Fruit fly (Drosophila melanogaster) whole organism, embryonic: ENCODE measurements around the gene CG13097.

Experiments
- Antp ChIP-seq: fragments of 200-800 bp; sonication (Bioruptor generic); optimal IDR thresholded peaks from 3 replicates; lab custom pipeline; 2016; ENCODE audit warnings: missing biosample characterization, missing genetic modification characterization
- B-H2 ChIP-seq: fragments of 200-800 bp; sonication (Bioruptor generic); optimal IDR thresholded peaks from 2 replicates; lab custom pipeline; 2018; ENCODE audit warnings: missing biosample characterization, mild to moderate bottlenecking, missing genetic modification characterization
- C15 ChIP-seq: fragments of 200-800 bp; sonication (Bioruptor generic); IDR thresholded peaks from 3 replicates; pipeline ENCODE4 v1.3.6; 2022; ENCODE audit warnings: missing biosample characterization, missing genetic modification characterization
- CG12071 ChIP-seq: fragments of 200-800 bp; sonication (Bioruptor generic); optimal IDR thresholded peaks from 3 replicates; lab custom pipeline; 2018; ENCODE audit warnings: missing biosample characterization, mild to moderate bottlenecking, missing genetic modification characterization
- CG1233 ChIP-seq: fragments of 200-800 bp; sonication (Bioruptor generic); optimal IDR thresholded peaks from 4 replicates; lab custom pipeline; 2018; ENCODE audit warnings: missing biosample characterization, mild to moderate bottlenecking, missing genetic modification characterization
- CG13123 ChIP-seq: fragments of 200-800 bp; sonication (Bioruptor generic); optimal IDR thresholded peaks from 2 replicates; lab custom pipeline; 2016; ENCODE audit warnings: missing biosample characterization, missing genetic modification characterization
- CG13296 ChIP-seq: fragments of 200-800 bp; sonication (Bioruptor generic); optimal IDR thresholded peaks from 3 replicates; lab custom pipeline; 2018; ENCODE audit warnings: missing biosample characterization, mild to moderate bottlenecking, missing genetic modification characterization
- CG14710 ChIP-seq: fragments of 200-800 bp; sonication (Bioruptor generic); optimal IDR thresholded peaks from 3 replicates; lab custom pipeline; 2019; ENCODE audit warnings: missing biosample characterization, mild to moderate bottlenecking, missing genetic modification characterization, moderate library complexity
- CG14860 ChIP-seq: fragments of 200-800 bp; sonication (Bioruptor generic); IDR thresholded peaks from 3 replicates; pipeline ENCODE4 v1.3.6; 2022; ENCODE audit warnings: missing biosample characterization, missing genetic modification characterization; ENCODE audit not compliant: partially characterized antibody
- CG15601 ChIP-seq: fragments of 200-800 bp; sonication (Bioruptor generic); optimal IDR thresholded peaks from 3 replicates; lab custom pipeline; 2019; ENCODE audit warnings: missing biosample characterization, mild to moderate bottlenecking, missing genetic modification characterization, moderate library complexity
- CG1647 ChIP-seq: fragments of 200-800 bp; sonication (Bioruptor generic); optimal IDR thresholded peaks from 3 replicates; lab custom pipeline; 2016; ENCODE audit warnings: missing biosample characterization, missing genetic modification characterization
- CG17186 ChIP-seq: fragments of 200-800 bp; sonication (Bioruptor generic); optimal IDR thresholded peaks from 3 replicates; lab custom pipeline; 2017; ENCODE audit warnings: missing biosample characterization, missing genetic modification reagents, missing genetic modification characterization
- CG17612 ChIP-seq: fragments of 200-800 bp; sonication (Bioruptor generic); IDR thresholded peaks from 2 replicates; pipeline ENCODE4 v1.3.6; 2022; ENCODE audit warnings: missing biosample characterization, missing genetic modification characterization
- CG30431 ChIP-seq: fragments of 200-800 bp; sonication (Bioruptor generic); optimal IDR thresholded peaks from 2 replicates; lab custom pipeline; 2017; ENCODE audit warnings: missing biosample characterization, missing genetic modification characterization
- CG3065 ChIP-seq: fragments of 200-800 bp; sonication (Bioruptor generic); optimal IDR thresholded peaks from 2 replicates; lab custom pipeline; 2016; ENCODE audit warnings: missing biosample characterization, missing genetic modification characterization
- CG4424 ChIP-seq: fragments of 200-800 bp; sonication (Bioruptor generic); optimal IDR thresholded peaks from 3 replicates; lab custom pipeline; 2016; ENCODE audit warnings: missing biosample characterization, missing genetic modification characterization
- CG8359 ChIP-seq: fragments of 200-800 bp; sonication (Bioruptor generic); optimal IDR thresholded peaks from 2 replicates; lab custom pipeline; 2017; ENCODE audit warnings: missing biosample characterization, mild to moderate bottlenecking, missing genetic modification characterization, borderline replicate concordance
- CG9932 ChIP-seq: fragments of 200-800 bp; sonication (Bioruptor generic); IDR thresholded peaks from 2 replicates; pipeline ENCODE4 v1.3.6; 2022; ENCODE audit warnings: missing biosample characterization, missing genetic modification characterization
- CTCF ChIP-seq: fragments of 200-800 bp; sonication (Bioruptor generic); optimal IDR thresholded peaks from 2 replicates; lab custom pipeline; 2017; ENCODE audit warnings: missing biosample characterization, mild to moderate bottlenecking, missing genetic modification characterization, moderate library complexity
- D ChIP-seq, 2 experiments: fragments of 200-800 bp in 1 of 2; fragments of >200 bp in 1 of 2; sonication (Bioruptor generic) in 1 of 2; optimal IDR thresholded peaks; 2 replicates in 1 of 2; 3 replicates in 1 of 2; lab custom pipeline; 2017; ENCODE audit warnings: mild to moderate bottlenecking in 1 of 2, missing biosample characterization in 1 of 2, missing genetic modification characterization in 1 of 2, missing genetic modification reagents in 1 of 2
- Dll ChIP-seq: fragments of 200-800 bp; sonication (Bioruptor generic); IDR thresholded peaks from 4 replicates; pipeline ENCODE4 v1.3.6; 2022; ENCODE audit warnings: missing biosample characterization, missing genetic modification characterization; ENCODE audit not compliant: partially characterized antibody
- Dp ChIP-seq: fragments of 200-800 bp; sonication (Bioruptor generic); optimal IDR thresholded peaks from 2 replicates; lab custom pipeline; 2018; ENCODE audit warnings: missing biosample characterization, mild to moderate bottlenecking, missing genetic modification characterization, moderate library complexity
- Elba2 ChIP-seq: fragments of 200-800 bp; sonication (Bioruptor generic); optimal IDR thresholded peaks from 3 replicates; lab custom pipeline; 2016; ENCODE audit warnings: missing biosample characterization, missing genetic modification characterization
- Hr3 ChIP-seq: fragments of 200-800 bp; sonication (Bioruptor generic); optimal IDR thresholded peaks from 3 replicates; lab custom pipeline; 2016; ENCODE audit warnings: missing biosample characterization, missing genetic modification characterization
- Kr ChIP-seq: fragments of 200-800 bp; sonication (Bioruptor generic); optimal IDR thresholded peaks from 2 replicates; lab custom pipeline; 2017; ENCODE audit warnings: missing biosample characterization, mild to moderate bottlenecking, missing genetic modification characterization
- Meics ChIP-seq: fragments of 200-800 bp; sonication (Bioruptor generic); optimal IDR thresholded peaks from 2 replicates; lab custom pipeline; 2017; ENCODE audit warnings: missing biosample characterization, mild to moderate bottlenecking, missing genetic modification characterization
- Mes4 ChIP-seq: fragments of 200-800 bp; sonication (Bioruptor generic); optimal IDR thresholded peaks from 2 replicates; lab custom pipeline; 2016; ENCODE audit warnings: missing biosample characterization, missing genetic modification characterization
- Myb ChIP-seq: fragments of 200-800 bp; sonication (Bioruptor generic); optimal IDR thresholded peaks from 2 replicates; lab custom pipeline; 2016; ENCODE audit warnings: missing biosample characterization, missing genetic modification characterization
- Nf-YA ChIP-seq: fragments of 200-800 bp; sonication (Bioruptor generic); IDR thresholded peaks from 2 replicates; pipeline ENCODE4 v1.3.6; 2022; ENCODE audit warnings: missing biosample characterization, missing genetic modification characterization
- Ravus ChIP-seq: fragments of 200-800 bp; sonication (Bioruptor generic); IDR thresholded peaks from 2 replicates; pipeline ENCODE4 v1.3.6; 2022; ENCODE audit warnings: missing biosample characterization, missing genetic modification characterization
- Rx ChIP-seq: fragments of 200-800 bp; sonication (Bioruptor generic); IDR thresholded peaks from 2 replicates; pipeline ENCODE4 v1.3.6; 2022; ENCODE audit warnings: missing biosample characterization, missing genetic modification characterization
- Stat92E ChIP-seq, 3 experiments: fragments of >200 bp in 2 of 3; fragments of 200-800 bp in 1 of 3; sonication (Bioruptor generic) in 1 of 3; optimal IDR thresholded peaks; 2 replicates each; lab custom pipeline; 2017 to 2019; ENCODE audit warnings: missing biosample characterization in 3 of 3, missing genetic modification characterization in 3 of 3, mild to moderate bottlenecking in 1 of 3, moderate library complexity in 1 of 3
- Usf ChIP-seq: fragments of 200-800 bp; sonication (Bioruptor generic); optimal IDR thresholded peaks from 2 replicates; lab custom pipeline; 2017; ENCODE audit warnings: missing genotype, missing biosample characterization, missing genetic modification characterization
- ap ChIP-seq: fragments of 200-800 bp; sonication (Bioruptor generic); IDR thresholded peaks from 2 replicates; pipeline ENCODE4 v1.3.6; 2022; ENCODE audit warnings: missing biosample characterization, missing genetic modification characterization
- ci ChIP-seq: fragments of 200-800 bp; sonication (Bioruptor generic); IDR thresholded peaks from 3 replicates; pipeline ENCODE4 v1.3.6; 2022; ENCODE audit warnings: missing biosample characterization, missing genetic modification characterization
- dm ChIP-seq: fragments of 200-800 bp; sonication (Bioruptor generic); optimal IDR thresholded peaks from 3 replicates; lab custom pipeline; 2016; ENCODE audit warnings: missing biosample characterization, missing genetic modification characterization
- esg ChIP-seq: fragments of 200-800 bp; sonication (Bioruptor generic); conservative IDR thresholded peaks from 2 replicates; pipeline ENCODE4 v1.3.6; 2022; ENCODE audit warnings: missing biosample characterization, missing genetic modification characterization
- exex ChIP-seq: fragments of 200-800 bp; sonication (Bioruptor generic); optimal IDR thresholded peaks from 4 replicates; lab custom pipeline; 2018; ENCODE audit warnings: missing biosample characterization, mild to moderate bottlenecking, missing genetic modification characterization, moderate library complexity
- fu2 ChIP-seq: fragments of 200-800 bp; sonication (Bioruptor generic); optimal IDR thresholded peaks from 2 replicates; lab custom pipeline; 2016; ENCODE audit warnings: missing biosample characterization, missing genetic modification characterization
- grau ChIP-seq: fragments of 200-800 bp; optimal IDR thresholded peaks from 3 replicates; lab custom pipeline; 2019; ENCODE audit warnings: missing biosample characterization, mild to moderate bottlenecking, missing genetic modification characterization, moderate library complexity
- grn ChIP-seq: fragments of 200-800 bp; sonication (Bioruptor generic); optimal IDR thresholded peaks from 3 replicates; lab custom pipeline; 2017; ENCODE audit warnings: missing biosample characterization, missing genetic modification characterization
- ham ChIP-seq: fragments of 200-800 bp; sonication (Bioruptor generic); IDR thresholded peaks from 2 replicates; pipeline ENCODE4 v1.3.6; 2022; ENCODE audit warnings: missing biosample characterization, missing genetic modification characterization
- jing ChIP-seq: fragments of 200-800 bp; sonication (Bioruptor generic); optimal IDR thresholded peaks from 2 replicates; lab custom pipeline; 2018; ENCODE audit warnings: missing biosample characterization, mild to moderate bottlenecking, missing genetic modification characterization
- jumu ChIP-seq: fragments of 200-800 bp; sonication (Bioruptor generic); optimal IDR thresholded peaks from 3 replicates; lab custom pipeline; 2016; ENCODE audit warnings: missing biosample characterization, missing genetic modification characterization
- kni ChIP-seq: fragments of 200-800 bp; sonication (Bioruptor generic); optimal IDR thresholded peaks from 3 replicates; lab custom pipeline; 2017; ENCODE audit warnings: mild to moderate bottlenecking, missing biosample characterization, missing genetic modification reagents, missing genetic modification characterization
- lab ChIP-seq: fragments of 200-800 bp; sonication (Bioruptor generic); optimal IDR thresholded peaks from 3 replicates; lab custom pipeline; 2017; ENCODE audit warnings: missing biosample characterization, missing genetic modification characterization, mild to moderate bottlenecking, moderate library complexity, missing genetic modification reagents
- nerfin-2 ChIP-seq: fragments of 200-800 bp; sonication (Bioruptor generic); IDR thresholded peaks from 2 replicates; pipeline ENCODE4 v1.3.6; 2022; ENCODE audit warnings: missing biosample characterization, missing genetic modification characterization; ENCODE audit not compliant: partially characterized antibody
- otp ChIP-seq: fragments of 200-800 bp; sonication (Bioruptor generic); IDR thresholded peaks from 3 replicates; pipeline ENCODE4, ENCODE4 v1.3.6; 2022; ENCODE audit warnings: missing biosample characterization, missing genetic modification characterization
- pfk ChIP-seq: fragments of 200-800 bp; sonication (Bioruptor generic); optimal IDR thresholded peaks from 2 replicates; lab custom pipeline; 2018; ENCODE audit warnings: missing biosample characterization, mild to moderate bottlenecking, missing genetic modification characterization, moderate library complexity
- stc ChIP-seq: fragments of 200-800 bp; sonication (Bioruptor generic); IDR thresholded peaks from 2 replicates; pipeline ENCODE4 v1.3.6; 2022; ENCODE audit warnings: missing biosample characterization, missing genetic modification characterization
- wdn ChIP-seq: fragments of 200-800 bp; sonication (Bioruptor generic); IDR thresholded peaks from 2 replicates; pipeline ENCODE4 v1.3.6; 2022; ENCODE audit warnings: missing biosample characterization, missing genetic modification characterization

Gene CG13097

DNA sequence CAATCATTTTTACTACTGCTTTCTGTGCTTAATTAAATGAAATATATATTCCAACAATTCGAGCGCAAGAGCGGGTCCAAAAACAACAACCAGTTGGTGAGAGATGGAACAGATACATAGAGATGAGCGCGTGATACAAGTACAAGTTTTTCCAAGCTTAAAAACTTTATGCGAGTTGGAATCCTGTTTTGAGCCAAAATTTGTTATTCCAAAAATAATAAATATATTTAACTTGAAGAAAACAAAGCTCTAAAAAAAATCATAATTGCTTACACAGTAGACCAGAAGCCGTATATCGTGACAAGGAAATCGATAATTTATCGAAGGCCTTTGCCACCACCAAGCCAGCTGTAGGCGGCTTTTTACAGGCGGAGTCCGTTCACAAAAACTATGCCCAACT is at the start of gene CG13097, which contains the start of gene PIG-U (continued):
- TF ChIP-seq CG8359 (GFP tag; lab: Kevin White, UChicago) (no peak), fu2 (GFP tag; lab: Kevin White, UChicago) (peak; percentile 59), CG13296 (peak; percentile 80), jing (GFP tag; lab: Kevin White, UChicago) (no peak), C15 (GFP tag; lab: Robert Waterston, UW) (no peak), Nf-YA (GFP tag; lab: Robert Waterston, UW) (peak; percentile 68; the same call in 1 of the 2 replicates), Rx (GFP tag; lab: Robert Waterston, UW) (peak; percentile 59; the same call in 1 of the 2 replicates), CG1647 (GFP tag; lab: Kevin White, UChicago) (peak; percentile 84), Stat92E (GFP tag; optimal IDR thresholded peaks at IDR 0.05; lab: Kevin White, UChicago) (peak in 1 of 3 experiments; percentile 23), CG15601 (tag; lab: Kevin White, UChicago) (peak; percentile 71), Meics (peak; percentile 71), Ravus (GFP tag; lab: Robert Waterston, UW) (no peak), Mes4 (GFP tag; lab: Kevin White, UChicago) (peak; percentile 12), Hr3 (GFP tag; lab: Kevin White, UChicago) (peak; percentile 77), CG3065 (GFP tag; lab: Kevin White, UChicago) (peak; percentile 53), CTCF (GFP tag; lab: Kevin White, UChicago) (peak; percentile 13), Elba2 (GFP tag; lab: Kevin White, UChicago) (no peak), CG1233 (peak; percentile 56), dm (peak; percentile 81), lab (GFP tag; lab: Kevin White, UChicago) (no peak), Dp (GFP tag; lab: Kevin White, UChicago) (peak; percentile 59), Usf (GFP tag; lab: Kevin White, UChicago) (peak; percentile 20), jumu (GFP tag; lab: Kevin White, UChicago) (peak; percentile 22), CG14860 (GFP tag; lab: Robert Waterston, UW) (peak; percentile 88), CG17612 (no peak), kni (no peak), wdn (GFP tag; lab: Robert Waterston, UW) (peak; percentile 78; the same call in 1 of the 2 replicates), CG30431 (GFP tag; lab: Kevin White, UChicago) (no peak), nerfin-2 (GFP tag; lab: Robert Waterston, UW) (peak; percentile 77), stc (GFP tag; lab: Robert Waterston, UW) (peak; percentile 55), CG12071 (GFP tag; lab: Kevin White, UChicago) (no peak), CG14710 (tag; lab: Kevin White, UChicago) (peak; percentile 89), exex (tag; lab: Kevin White, UChicago) (peak; percentile 54), Myb (GFP tag; lab: Kevin White, UChicago) (peak; percentile 68), otp (GFP tag; lab: Robert Waterston, UW) (0 out of 3 replicates have a peak, but pooled peaks have one; percentile 57), Kr (GFP tag; lab: Kevin White, UChicago) (no peak), CG13123 (GFP tag; lab: Kevin White, UChicago) (peak; percentile 63), pfk (GFP tag; lab: Kevin White, UChicago) (peak; percentile 8), CG4424 (GFP tag; lab: Kevin White, UChicago) (peak; percentile 87), ci (GFP tag; lab: Robert Waterston, UW) (peak; percentile 77), esg (peak; percentile 72), ap (0 out of 2 replicates have a peak, but pooled peaks have one; percentile 12), CG17186 (peak; percentile 26), Dll (GFP tag; lab: Robert Waterston, UW) (peak; percentile 98), Antp (peak; percentile 64), D (optimal IDR thresholded peaks at IDR 0.05; lab: Kevin White, UChicago) (no peak), D (GFP tag; optimal IDR thresholded peaks at IDR 0.05; lab: Kevin White, UChicago) (no peak), grau (tag; lab: Kevin White, UChicago) (peak; percentile 77), B-H2 (GFP tag; lab: Kevin White, UChicago) (peak; percentile 85), CG9932 (GFP tag; lab: Robert Waterston, UW) (peak; percentile 92), ham (GFP tag; lab: Robert Waterston, UW) (no peak), grn (GFP tag; lab: Kevin White, UChicago) (no peak)
